Worm (Caenorhabditis elegans): Measurements from ENCODE around the gene C31H1.1.

Gene C31H1.1

ce11 chrIV:5847986-5848707, 50.9 kb downstream of the C31H1.1 start, which contains the start of gene sams-3:
sams-3 (plus strand) TSS chrIV:5848657.
- peak; percentile 93 for TF ChIP-seq F16B12.6 (tag; optimal IDR thresholded peaks at IDR 0.05)
- peak; percentile 51 for TF ChIP-seq rnt-1 (tag; optimal IDR thresholded peaks at IDR 0.05)
- TF ChIP-seq efl-1 (optimal IDR thresholded peaks at IDR 0.05) = peak; percentile 41 to 65
- TF ChIP-seq efl-1 (GFP tag; optimal IDR thresholded peaks at IDR 0.05 in 1 of 2) = peak; percentile 62 to 94
- peak; percentile 26 to 68 (median 67) for TF ChIP-seq dpl-1 (GFP tag; optimal IDR thresholded peaks at IDR 0.05)
- no peak for TF ChIP-seq hpl-2 (GFP tag; optimal IDR thresholded peaks at IDR 0.05)
- peak; percentile 96 for TF ChIP-seq tbx-2 (tag; optimal IDR thresholded peaks at IDR 0.05)
- peak; percentile 68 for TF ChIP-seq nhr-71 (tag; optimal IDR thresholded peaks at IDR 0.05)
- peak; percentile 51 for TF ChIP-seq nhr-19 (GFP tag; conservative IDR thresholded peaks at IDR 0.05)
- no peak for TF ChIP-seq mef-2 (tag; optimal IDR thresholded peaks at IDR 0.05)
- TF ChIP-seq lsy-2 (tag; optimal IDR thresholded peaks at IDR 0.05) = peak; percentile 70 to 73
- TF ChIP-seq hlh-4 (tag; optimal IDR thresholded peaks at IDR 0.05) = no peak
- peak; percentile 53 for TF ChIP-seq unc-130 (tag; optimal IDR thresholded peaks at IDR 0.05)
- TF ChIP-seq ceh-90 (tag; optimal IDR thresholded peaks at IDR 0.05) = no peak
- peak; percentile 29 for TF ChIP-seq mep-1 (tag; optimal IDR thresholded peaks at IDR 0.05)
- peak; percentile 8 for TF ChIP-seq dsc-1 (tag; optimal IDR thresholded peaks at IDR 0.05)
- TF ChIP-seq grh-1 (GFP tag; IDR thresholded peaks at IDR 0.05) = no peak
- TF ChIP-seq lin-35 (GFP tag; optimal IDR thresholded peaks at IDR 0.05) = peak; percentile 46 to 57
- peak; percentile 15 for TF ChIP-seq blmp-1 (tag; optimal IDR thresholded peaks at IDR 0.05)
- TF ChIP-seq nhr-90 (tag; optimal IDR thresholded peaks at IDR 0.05; ENCODE audit: poor library complexity) = peak; percentile 28
- TF ChIP-seq mab-9 (GFP tag; IDR thresholded peaks at IDR 0.05) = peak; percentile 89
- TF ChIP-seq C16A3.4 (tag; optimal IDR thresholded peaks at IDR 0.05) = peak; percentile 27
- peak in 1 of 2 experiments; percentile 15 for TF ChIP-seq ztf-11 (tag; optimal IDR thresholded peaks at IDR 0.05)
- peak; percentile 20 for TF ChIP-seq lin-13 (GFP tag; optimal IDR thresholded peaks at IDR 0.05)
- peak; percentile 64 for TF ChIP-seq snu-23 (GFP tag; optimal IDR thresholded peaks at IDR 0.05)
- peak; percentile 57 for TF ChIP-seq swsn-7 (tag; optimal IDR thresholded peaks at IDR 0.05)
- TF ChIP-seq nhr-85 (tag) = peak; percentile 78
- TF ChIP-seq isw-1 (GFP tag; IDR thresholded peaks at IDR 0.05) = peak; percentile 15; the same call in 1 of the 2 replicates
- no peak for TF ChIP-seq snpc-4 (tag; optimal IDR thresholded peaks at IDR 0.05)
- no peak for TF ChIP-seq egl-13 (tag; optimal IDR thresholded peaks at IDR 0.05)
- TF ChIP-seq xbp-1 (tag; optimal IDR thresholded peaks at IDR 0.05) = peak; percentile 40
- peak; percentile 44 for TF ChIP-seq nhr-20 (tag; optimal IDR thresholded peaks at IDR 0.05)
- TF ChIP-seq unc-98 (GFP tag; IDR thresholded peaks at IDR 0.05) = no peak
- TF ChIP-seq skn-1 (tag; optimal IDR thresholded peaks at IDR 0.05) = no peak
- peak; percentile 54 for TF ChIP-seq nhr-47 (tag; optimal IDR thresholded peaks at IDR 0.05)
- peak; percentile 57 for TF ChIP-seq lin-39 (tag; optimal IDR thresholded peaks at IDR 0.05)
- TF ChIP-seq pag-3 (tag; optimal IDR thresholded peaks at IDR 0.05; ENCODE audit: borderline replicate concordance, insufficient read depth) = no peak
- peak; percentile 12 for TF ChIP-seq irx-1 (tag; optimal IDR thresholded peaks at IDR 0.05)
- peak in 2 of 3 experiments; percentile 16 to 46 for TF ChIP-seq ceh-82 (tag; optimal IDR thresholded peaks at IDR 0.05)

All from whole organism, L1 larva.